Fruit fly (Drosophila melanogaster) whole organism: ENCODE results near the gene CG15258.

Source experiments
- CG8478 ChIP-seq: fragments of >200 bp; optimal IDR thresholded peaks from 2 replicates; lab custom pipeline; 2018; ENCODE audit warnings: inconsistent platforms
- Dll ChIP-seq: fragments of >200 bp; optimal IDR thresholded peaks from 2 replicates; lab custom pipeline; 2017
- EcR ChIP-seq, 2 experiments: fragments of >200 bp; optimal IDR thresholded peaks; 2 replicates each; lab custom pipeline; 2017; ENCODE audit warnings: missing biosample characterization in 2 of 2, missing genetic modification characterization in 2 of 2, missing genetic modification reagents in 2 of 2
- pan ChIP-seq: fragments of >200 bp; optimal IDR thresholded peaks from 2 replicates; lab custom pipeline; 2017
- usp ChIP-seq: fragments of >200 bp; optimal IDR thresholded peaks from 2 replicates; lab custom pipeline; 2017; ENCODE audit warnings: missing biosample characterization, missing genetic modification characterization, mixed read lengths

- TF ChIP-seq EcR (GFP tag; optimal IDR thresholded peaks at IDR 0.05; lab: Kevin White, UChicago) (no peak), CG8478 (lab: Kevin White, UChicago) (no peak), Dll (no peak), usp (GFP tag; lab: Kevin White, UChicago) (no peak), pan (lab: Kevin White, UChicago) (no peak)
Measured at dm6 chr2L:15370467-15370866, 9.0 kb upstream of the CG15258 start.
